Fruit fly (Drosophila melanogaster) whole organism, adult: ENCODE measurements around the gene CG8915.

Experiments
- CG14711 ChIP-seq: fragments of 200-800 bp; sonication (Bioruptor generic); optimal IDR thresholded peaks from 2 replicates; lab custom pipeline; 2018; ENCODE audit warnings: missing biosample characterization, mild to moderate bottlenecking, missing genetic modification characterization, moderate library complexity
- CG7045 ChIP-seq: fragments of 200-800 bp; sonication (Bioruptor generic); optimal IDR thresholded peaks from 2 replicates; lab custom pipeline; 2017; ENCODE audit warnings: missing biosample characterization, mild to moderate bottlenecking, missing genetic modification characterization
- CG7101 ChIP-seq: fragments of 200-800 bp; sonication (Bioruptor generic); optimal IDR thresholded peaks from 2 replicates; lab custom pipeline; 2018; ENCODE audit warnings: missing biosample characterization, mild to moderate bottlenecking, missing genetic modification characterization, moderate library complexity
- Crg-1 ChIP-seq: fragments of 200-800 bp; sonication (Bioruptor generic); optimal IDR thresholded peaks from 2 replicates; lab custom pipeline; 2016; ENCODE audit warnings: missing biosample characterization, missing genetic modification characterization
- cnc ChIP-seq, 2 experiments: fragments of >200 bp; optimal IDR thresholded peaks; 2 replicates each; lab custom pipeline; 2017
- ovo ChIP-seq: fragments of 200-800 bp; sonication (Bioruptor generic); optimal IDR thresholded peaks from 2 replicates; lab custom pipeline; 2016; ENCODE audit warnings: missing biosample characterization, missing genetic modification characterization
- pad ChIP-seq: fragments of 200-800 bp; sonication (Bioruptor generic); optimal IDR thresholded peaks from 3 replicates; lab custom pipeline; 2017; ENCODE audit warnings: missing biosample characterization, missing genetic modification characterization, mild to moderate bottlenecking, moderate library complexity, missing genetic modification reagents

DNA sequence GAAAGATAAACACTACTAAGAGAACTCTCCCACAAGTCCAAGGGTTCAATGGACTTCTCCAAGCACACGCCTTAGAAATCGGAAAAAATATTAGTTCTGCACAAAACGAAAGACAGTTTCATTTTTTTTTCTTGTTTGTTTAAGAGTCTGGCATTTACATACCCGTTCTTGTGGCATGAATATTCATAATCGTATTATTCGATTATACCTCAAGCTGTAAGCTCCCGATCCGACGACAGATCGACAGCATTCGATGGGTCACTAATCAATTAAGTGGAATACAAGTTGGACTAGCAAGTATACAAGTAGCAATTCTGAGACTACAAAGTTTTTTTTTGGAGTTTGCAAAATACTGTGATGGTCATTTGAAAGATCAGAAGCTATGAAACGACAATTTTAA, 17.3 kb downstream of the CG8915 start:
- TF ChIP-seq ovo: no peak
- no peak for TF ChIP-seq CG7045 (GFP tag; lab: Kevin White, UChicago)
- TF ChIP-seq pad: no peak
- TF ChIP-seq Crg-1 (GFP tag; lab: Kevin White, UChicago): no peak
- no peak for TF ChIP-seq CG7101 (tag; lab: Kevin White, UChicago)
- TF ChIP-seq CG14711 (tag; lab: Kevin White, UChicago): no peak
- no peak for TF ChIP-seq cnc (optimal IDR thresholded peaks at IDR 0.05; lab: Kevin White, UChicago)
